Worm (Caenorhabditis elegans) whole organism, young adult: ENCODE measurements around the gene clec-88.

ENCODE experiments used
- C06A6.2 ChIP-seq: fragments of 200-800 bp; sonication (Bioruptor generic); conservative IDR thresholded peaks from 2 replicates; pipeline ENCODE4 v1.3.6; 2022; ENCODE audit warnings: missing genetic modification characterization, missing compliant biosample characterization
- F10E7.11 ChIP-seq: sonication (generic microtip); optimal IDR thresholded peaks from 2 replicates; lab custom pipeline; 2017; ENCODE audit warnings: mild to moderate bottlenecking, missing genetic modification characterization, moderate library complexity, missing compliant biosample characterization
- F33H1.4 ChIP-seq: fragments of 200-800 bp; sonication (Bioruptor generic); IDR thresholded peaks from 2 replicates; pipeline ENCODE4 v1.3.6; 2022; ENCODE audit warnings: missing genetic modification reagents, missing genetic modification characterization, missing compliant biosample characterization
- F55B11.4 ChIP-seq: sonication (generic microtip); optimal IDR thresholded peaks from 2 replicates; lab custom pipeline; 2016; ENCODE audit warnings: missing compliant biosample characterization, missing genetic modification characterization, borderline replicate concordance; ENCODE audit not compliant: insufficient read depth
- K12H6.12 ChIP-seq: fragments of 200-800 bp; sonication (Bioruptor generic); optimal IDR thresholded peaks from 2 replicates; lab custom pipeline; 2018; ENCODE audit warnings: mild to moderate bottlenecking, missing genetic modification characterization, missing compliant biosample characterization
- Y53G8AR.9 ChIP-seq: fragments of 200-800 bp; sonication (Bioruptor generic); conservative IDR thresholded peaks from 2 replicates; pipeline ENCODE4 v1.3.6; 2022; ENCODE audit warnings: missing genetic modification reagents, missing genetic modification characterization, missing compliant biosample characterization
- Y67H2A.10 ChIP-seq: fragments of 200-800 bp; sonication (Bioruptor generic); conservative IDR thresholded peaks from 2 replicates; pipeline ENCODE4 v1.3.6; 2022; ENCODE audit warnings: missing genetic modification reagents, missing genetic modification characterization, missing compliant biosample characterization
- attf-5 ChIP-seq: fragments of 200-800 bp; sonication (Bioruptor generic); optimal IDR thresholded peaks from 2 replicates; lab custom pipeline; 2018; ENCODE audit warnings: mild to moderate bottlenecking, missing genetic modification characterization, missing compliant biosample characterization
- attf-6 ChIP-seq: fragments of 200-800 bp; sonication (Bioruptor generic); IDR thresholded peaks from 2 replicates; pipeline ENCODE4 v1.3.6; 2022; ENCODE audit warnings: missing genetic modification reagents, missing genetic modification characterization, missing compliant biosample characterization
- bed-1 ChIP-seq: fragments of 200-800 bp; sonication (Bioruptor generic); IDR thresholded peaks from 2 replicates; pipeline ENCODE4 v1.3.6; 2022; ENCODE audit warnings: missing genetic modification reagents, missing genetic modification characterization, missing compliant biosample characterization
- bed-2 ChIP-seq: fragments of 200-800 bp; sonication (Bioruptor generic); IDR thresholded peaks from 2 replicates; pipeline ENCODE4 v1.3.6; 2022; ENCODE audit warnings: missing genetic modification reagents, missing genetic modification characterization, missing compliant biosample characterization
- cebp-1 ChIP-seq, 2 experiments: fragments of 200-800 bp in 1 of 2; sonication (Bioruptor generic) in 1 of 2; sonication (generic microtip) in 1 of 2; IDR thresholded peaks in 1 of 2; optimal IDR thresholded peaks in 1 of 2; 2 replicates each; pipeline versions ENCODE4 v1.3.6 to Lab custom; 2017 to 2022; ENCODE audit warnings: missing compliant biosample characterization in 2 of 2, missing genetic modification characterization in 2 of 2, mild to moderate bottlenecking in 1 of 2, missing genetic modification reagents in 1 of 2, moderate library complexity in 1 of 2
- cebp-2 ChIP-seq: fragments of 200-800 bp; sonication (Bioruptor generic); IDR thresholded peaks from 2 replicates; pipeline ENCODE4 v1.3.6; 2022; ENCODE audit warnings: missing genetic modification characterization, missing compliant biosample characterization
- ceh-58 ChIP-seq: fragments of 200-800 bp; sonication (Bioruptor generic); IDR thresholded peaks from 2 replicates; pipeline ENCODE4 v1.3.6; 2022; ENCODE audit warnings: missing genetic modification characterization, missing compliant biosample characterization
- die-1 ChIP-seq: sonication (generic microtip); optimal IDR thresholded peaks from 2 replicates; lab custom pipeline; 2016; ENCODE audit warnings: missing genotype, mild to moderate bottlenecking, missing genetic modification characterization, missing compliant biosample characterization
- efl-1 ChIP-seq: fragments of 150-350 bp; optimal IDR thresholded peaks from 2 replicates; lab custom pipeline; 2014; ENCODE audit warnings: missing biosample characterization, missing genetic modification reagents, missing genetic modification characterization
- egl-44 ChIP-seq: fragments of 200-800 bp; sonication (Bioruptor generic); IDR thresholded peaks from 2 replicates; pipeline ENCODE4 v1.3.6; 2022; ENCODE audit warnings: missing genetic modification reagents, missing genetic modification characterization, missing compliant biosample characterization
- ets-4 ChIP-seq: fragments of 200-800 bp; sonication (Bioruptor generic); optimal IDR thresholded peaks from 2 replicates; lab custom pipeline; 2018; ENCODE audit warnings: mild to moderate bottlenecking, missing genetic modification characterization, missing compliant biosample characterization
- fkh-3 ChIP-seq: sonication (generic microtip); optimal IDR thresholded peaks from 2 replicates; lab custom pipeline; 2016; ENCODE audit warnings: mild to moderate bottlenecking, missing genetic modification characterization, missing compliant biosample characterization
- gei-17 ChIP-seq: fragments of 200-800 bp; sonication (Bioruptor generic); optimal IDR thresholded peaks from 2 replicates; lab custom pipeline; 2018; ENCODE audit warnings: mild to moderate bottlenecking, missing genetic modification characterization, missing compliant biosample characterization
- hlh-26 ChIP-seq: fragments of 200-800 bp; sonication (Bioruptor generic); conservative IDR thresholded peaks from 2 replicates; pipeline ENCODE4 v1.3.6; 2022; ENCODE audit warnings: missing genetic modification reagents, missing genetic modification characterization, missing compliant biosample characterization
- hmg-1.2 ChIP-seq: fragments of 200-800 bp; sonication (Bioruptor generic); IDR thresholded peaks from 2 replicates; pipeline ENCODE4 v1.3.6; 2022; ENCODE audit warnings: missing genetic modification reagents, missing genetic modification characterization, missing compliant biosample characterization
- hmg-20 ChIP-seq: fragments of 200-800 bp; sonication (Bioruptor generic); IDR thresholded peaks from 2 replicates; pipeline ENCODE4 v1.3.6; 2022; ENCODE audit warnings: missing genetic modification reagents, missing genetic modification characterization, missing compliant biosample characterization
- hrde-1 ChIP-seq: sonication (generic microtip); optimal IDR thresholded peaks from 2 replicates; lab custom pipeline; 2016; ENCODE audit warnings: missing genetic modification characterization, mild to moderate bottlenecking, missing compliant biosample characterization, moderate library complexity, missing genotype, missing genetic modification reagents, borderline replicate concordance
- lir-1 ChIP-seq: fragments of 200-800 bp; sonication (Bioruptor generic); conservative IDR thresholded peaks from 2 replicates; pipeline ENCODE4 v1.3.6; 2022; ENCODE audit warnings: missing genetic modification reagents, missing genetic modification characterization, missing compliant biosample characterization
- lsl-1 ChIP-seq: fragments of 200-800 bp; sonication (Bioruptor generic); optimal IDR thresholded peaks from 2 replicates; lab custom pipeline; 2018; ENCODE audit warnings: mild to moderate bottlenecking, missing genetic modification characterization, moderate library complexity, missing compliant biosample characterization
- repo-1 ChIP-seq: sonication (generic microtip); optimal IDR thresholded peaks from 2 replicates; lab custom pipeline; 2017; ENCODE audit warnings: mild to moderate bottlenecking, missing genetic modification characterization, missing compliant biosample characterization
- sdz-38 ChIP-seq: sonication (generic microtip); optimal IDR thresholded peaks from 2 replicates; lab custom pipeline; 2016; ENCODE audit warnings: missing genotype, missing genetic modification characterization, missing compliant biosample characterization
- snpc-1.1 ChIP-seq: sonication (generic microtip); optimal IDR thresholded peaks from 2 replicates; lab custom pipeline; 2017; ENCODE audit warnings: missing genetic modification characterization, mild to moderate bottlenecking, missing compliant biosample characterization, antibody characterized with exemption, moderate library complexity, missing genotype, missing genetic modification reagents; ENCODE audit not compliant: insufficient read depth
- snpc-4 ChIP-seq, 5 experiments: fragments of 150-350 bp in 1 of 5; sonication (generic microtip) in 4 of 5; optimal IDR thresholded peaks; 2 replicates each; lab custom pipeline; 2014 to 2018; ENCODE audit warnings: missing genetic modification characterization in 5 of 5, missing biosample characterization in 3 of 5, antibody characterized with exemption in 2 of 5, mild to moderate bottlenecking in 2 of 5, missing compliant biosample characterization in 2 of 5, missing genotype in 2 of 5, moderate library complexity in 2 of 5, missing genetic modification reagents in 1 of 5
- xnd-1 ChIP-seq: sonication (generic microtip); optimal IDR thresholded peaks from 2 replicates; lab custom pipeline; 2016; ENCODE audit warnings: missing genotype, missing genetic modification reagents, missing genetic modification characterization, missing compliant biosample characterization
- zfh-2 ChIP-seq: fragments of 200-800 bp; sonication (Bioruptor generic); conservative IDR thresholded peaks from 2 replicates; pipeline ENCODE4 v1.3.6; 2022; ENCODE audit warnings: missing genetic modification reagents, missing genetic modification characterization, missing compliant biosample characterization
- ztf-6 ChIP-seq: fragments of 200-800 bp; sonication (Bioruptor generic); IDR thresholded peaks from 2 replicates; pipeline ENCODE4 v1.3.6; 2022; ENCODE audit warnings: missing genetic modification reagents, missing genetic modification characterization, missing compliant biosample characterization

The clec-88 gene

ce11 chrII:6398406-6398805 is 32.9 kb downstream of the clec-88 start, which contains the start of gene zig-10:
zig-10 (plus strand) TSS chrII:6398706.
- no peak for TF ChIP-seq fkh-3 (tag; lab: Kevin White, UChicago)

ce11 chrII:6401649-6402048 is 36.1 kb downstream of the clec-88 start, which contains the start of gene btb-2:
btb-2 (plus strand) TSS chrII:6401949.
- TF ChIP-seq repo-1, result no peak
- no peak for TF ChIP-seq F55B11.4 (tag; lab: Kevin White, UChicago)
- TF ChIP-seq snpc-1.1 (tag; lab: Kevin White, UChicago), result no peak
- TF ChIP-seq hrde-1 (tag; lab: Kevin White, UChicago), result no peak
- no peak for TF ChIP-seq attf-5
- no peak for TF ChIP-seq ets-4 (GFP tag; lab: Kevin White, UChicago)

- TF ChIP-seq C06A6.2 (GFP tag; lab: Robert Waterston, UW), result no peak
- no peak for TF ChIP-seq gei-17 (GFP tag; lab: Kevin White, UChicago)
- TF ChIP-seq xnd-1 (tag; lab: Kevin White, UChicago), result no peak
- no peak for TF ChIP-seq bed-1 (GFP tag; lab: Robert Waterston, UW)
- no peak for TF ChIP-seq Y53G8AR.9 (GFP tag; lab: Robert Waterston, UW)
- no peak for TF ChIP-seq Y67H2A.10
- TF ChIP-seq ets-4 (GFP tag; lab: Kevin White, UChicago), result no peak
- no peak for TF ChIP-seq sdz-38
- TF ChIP-seq hmg-1.2 (GFP tag; lab: Robert Waterston, UW), result no peak
- no peak for TF ChIP-seq cebp-1 (GFP tag; IDR thresholded peaks at IDR 0.05; lab: Robert Waterston, UW)
- TF ChIP-seq cebp-1 (tag; optimal IDR thresholded peaks at IDR 0.05; lab: Kevin White, UChicago), result no peak
- no peak for TF ChIP-seq F10E7.11
- TF ChIP-seq egl-44 (GFP tag; lab: Robert Waterston, UW), result no peak
These were observed 37.7 kb downstream of the clec-88 start, which contains the start of gene T25D10.1 for ce11 chrII:6403233-6403632. T25D10.1 (plus strand) TSS chrII:6403401.

- TF ChIP-seq attf-6 (GFP tag; lab: Robert Waterston, UW) (no peak), lsl-1 (GFP tag; lab: Kevin White, UChicago) (no peak), hmg-20 (no peak), ceh-58 (GFP tag; lab: Robert Waterston, UW) (no peak), die-1 (no peak), bed-2 (GFP tag; lab: Robert Waterston, UW) (no peak), efl-1 (GFP tag; lab: Kevin White, UChicago) (no peak), gei-17 (GFP tag; lab: Kevin White, UChicago) (no peak), cebp-2 (GFP tag; lab: Robert Waterston, UW) (no peak), ztf-6 (no peak), zfh-2 (GFP tag; lab: Robert Waterston, UW) (no peak), F33H1.4 (GFP tag; lab: Robert Waterston, UW) (no peak)
These were observed 41.8 kb downstream of the clec-88 start, which contains the start of gene spp-11 for ce11 chrII:6407279-6407678. spp-11 (minus strand) TSS chrII:6407379.

ce11 chrII:6409098-6409497 is 43.6 kb downstream of the clec-88 start:
- TF ChIP-seq lir-1 (GFP tag; lab: Robert Waterston, UW) (no peak), snpc-4 (GFP tag; optimal IDR thresholded peaks at IDR 0.05; lab: Kevin White, UChicago) (no peak), snpc-4 (tag; optimal IDR thresholded peaks at IDR 0.05; lab: Kevin White, UChicago) (no peak), hlh-26 (GFP tag; lab: Robert Waterston, UW) (no peak), K12H6.12 (no peak), repo-1 (no peak)
